Fruit fly (Drosophila melanogaster): Measurements from ENCODE around the gene Ptth.

dm6 chr2L:542338-542967 is 34.2 kb downstream of the Ptth start, which contains the start of gene lwr:
- TF ChIP-seq Crg-1 (GFP tag; optimal IDR thresholded peaks at IDR 0.05): peak; percentile 22
- TF ChIP-seq cnc (optimal IDR thresholded peaks at IDR 0.05): no peak
- TF ChIP-seq Hr96 (GFP tag; optimal IDR thresholded peaks at IDR 0.05): no peak
- no peak for TF ChIP-seq CG11617 (GFP tag; optimal IDR thresholded peaks at IDR 0.05)

Measured in whole organism, adult.